Worm (Caenorhabditis elegans): ENCODE data around the gene srx-62.

Gene srx-62

DNA sequence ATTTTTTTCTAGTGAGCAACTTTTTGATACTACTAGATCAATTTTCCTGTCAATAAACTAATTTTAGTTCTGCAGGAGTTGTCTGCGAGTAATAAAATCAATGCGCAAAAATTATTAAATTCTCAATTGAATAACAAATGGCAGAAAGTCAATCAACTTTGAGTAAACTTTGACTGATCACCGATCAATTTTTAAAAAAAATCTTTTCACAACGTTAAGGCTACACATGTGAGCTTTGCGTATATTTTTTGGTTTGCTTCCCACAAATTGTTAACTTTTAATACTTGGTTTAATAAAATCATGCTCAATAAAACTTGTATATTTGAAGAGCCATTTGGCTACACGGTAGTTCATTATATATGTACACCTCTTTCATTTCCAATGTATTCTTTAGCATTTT lies 12.2 kb upstream of the srx-62 start, which contains the start of gene srh-7:
TSS of gene srh-7 (plus strand) at position 301 of the 400 bp plus-strand sequence.
- TF ChIP-seq ceh-44 (GFP tag; IDR thresholded peaks at IDR 0.05) (no peak), mdl-1 (tag; optimal IDR thresholded peaks at IDR 0.05) (no peak), madf-5 (GFP tag; IDR thresholded peaks at IDR 0.05) (no peak), tag-97 (GFP tag; IDR thresholded peaks at IDR 0.05) (no peak), F26F4.8 (GFP tag; conservative IDR thresholded peaks at IDR 0.05) (no peak)

ce11 chrV:4005219-4005618 lies 9.5 kb upstream of the srx-62 start, which contains the start of gene srh-8:
TSS of gene srh-8 (plus strand) at chrV:4005519.
- peak; percentile 25 for TF ChIP-seq aha-1 (tag)
- no peak for TF ChIP-seq ztf-11 (tag; optimal IDR thresholded peaks at IDR 0.05)
- no peak for TF ChIP-seq mdt-29 (GFP tag; IDR thresholded peaks at IDR 0.05)

DNA sequence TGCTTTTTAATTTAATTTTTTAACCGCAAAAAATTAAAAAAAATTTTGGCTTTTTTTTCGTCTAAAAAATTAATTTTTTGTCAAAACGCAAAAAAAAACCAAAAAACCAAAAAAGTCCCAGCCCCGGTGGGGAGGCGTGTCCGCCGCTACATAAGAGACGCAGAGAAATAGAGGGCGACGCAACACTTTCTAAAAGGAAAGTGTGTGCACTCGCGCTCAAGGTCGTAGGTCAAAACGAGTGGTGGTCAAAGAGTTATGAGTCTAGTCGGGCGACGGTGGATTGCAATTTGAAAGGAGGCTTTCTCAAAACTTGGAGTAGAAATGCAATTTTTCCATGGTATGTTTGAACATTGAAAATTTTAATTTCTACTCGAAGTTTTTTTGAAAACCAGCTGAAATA lies 8.8 kb upstream of the srx-62 start:
- TF ChIP-seq Y5F2A.4 (GFP tag; optimal IDR thresholded peaks at IDR 0.05) = no peak
- no peak for TF ChIP-seq ceh-44 (GFP tag; IDR thresholded peaks at IDR 0.05)

ce11 chrV:3994048-3994447 lies 1.7 kb downstream of the srx-62 start, which contains the start of gene K09D9.9:
TSS of gene K09D9.9 (minus strand) at chrV:3994148.
- TF ChIP-seq hlh-11 (tag; optimal IDR thresholded peaks at IDR 0.05) (no peak), aha-1 (tag) (no peak), mxl-2 (GFP tag; conservative IDR thresholded peaks at IDR 0.05) (no peak), aly-2 (tag; optimal IDR thresholded peaks at IDR 0.05) (no peak), dmd-9 (GFP tag; IDR thresholded peaks at IDR 0.05) (no peak), lin-15B (tag; optimal IDR thresholded peaks at IDR 0.05) (no peak)

- TF ChIP-seq snpc-1.2 (GFP tag; IDR thresholded peaks at IDR 0.05) (no peak), T20F7.1 (GFP tag; optimal IDR thresholded peaks at IDR 0.05) (peak; percentile 1), aha-1 (tag) (peak; percentile 63)
Measured at ce11 chrV:3992334-3992733, 3.4 kb downstream of the srx-62 start.

DNA sequence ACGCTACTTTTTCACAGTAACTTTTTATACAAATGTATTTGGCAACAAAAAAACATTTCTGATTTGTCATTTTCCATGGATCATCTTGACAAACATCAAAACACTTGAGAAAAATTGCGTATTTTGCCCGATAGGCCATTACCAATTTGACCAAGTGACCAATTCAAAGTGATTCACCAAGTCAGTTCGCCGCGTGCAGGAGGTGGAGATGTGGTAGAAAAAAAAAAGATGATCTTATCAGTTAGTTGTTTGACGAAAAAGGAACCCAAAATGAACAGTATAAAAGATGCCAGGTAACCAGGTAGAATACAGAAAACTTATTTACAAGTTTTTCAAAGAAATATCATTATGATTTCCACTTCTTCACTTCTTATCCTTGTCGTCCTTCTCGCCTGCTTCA lies 6.7 kb downstream of the srx-62 start, which contains the start of gene nlp-27:
TSS of gene nlp-27 (plus strand) at position 309 of the 400 bp plus-strand sequence.
- TF ChIP-seq R02D3.7 (tag; optimal IDR thresholded peaks at IDR 0.05) (no peak), unc-62 (GFP tag; optimal IDR thresholded peaks at IDR 0.05 in 1 of 2) (peak in 1 of 2 experiments; percentile 63), unc-62 (tag; optimal IDR thresholded peaks at IDR 0.05) (no peak), hlh-30 (tag; optimal IDR thresholded peaks at IDR 0.05; ENCODE audit: insufficient read depth) (peak; percentile 32), fos-1 (tag; optimal IDR thresholded peaks at IDR 0.05) (no peak), ama-1 (optimal IDR thresholded peaks at IDR 0.05) (peak; percentile 43), mdl-1 (tag; optimal IDR thresholded peaks at IDR 0.05) (peak in 1 of 2 experiments; percentile 24), nhr-28 (tag; optimal IDR thresholded peaks at IDR 0.05) (peak; percentile 9), spr-1 (tag; optimal IDR thresholded peaks at IDR 0.05) (no peak)

ce11 chrV:3987616-3988015 lies 8.1 kb downstream of the srx-62 start, which contains the start of gene nlp-28:
TSS of gene nlp-28 (plus strand) at chrV:3987900.
- TF ChIP-seq madf-9 (GFP tag; conservative IDR thresholded peaks at IDR 0.05) = no peak
- no peak for TF ChIP-seq madf-5 (GFP tag; IDR thresholded peaks at IDR 0.05)
- no peak for TF ChIP-seq snpc-1.2 (GFP tag; IDR thresholded peaks at IDR 0.05)
- TF ChIP-seq tag-97 (GFP tag; IDR thresholded peaks at IDR 0.05) = no peak
- no peak for TF ChIP-seq nhr-25 (tag; optimal IDR thresholded peaks at IDR 0.05; ENCODE audit: borderline replicate concordance, insufficient read depth)
- TF ChIP-seq jun-1 (tag; optimal IDR thresholded peaks at IDR 0.05) = no peak
- TF ChIP-seq hlh-11 (tag; optimal IDR thresholded peaks at IDR 0.05) = no peak
- no peak for TF ChIP-seq lin-29 (GFP tag; IDR thresholded peaks at IDR 0.05)
- no peak for TF ChIP-seq saeg-2 (GFP tag; IDR thresholded peaks at IDR 0.05)
- TF ChIP-seq mes-2 (tag; optimal IDR thresholded peaks at IDR 0.05; ENCODE audit: poor library complexity, severe bottlenecking) = no peak
- TF ChIP-seq ces-1 (GFP tag; optimal IDR thresholded peaks at IDR 0.05) = no peak
- TF ChIP-seq zag-1 (tag; optimal IDR thresholded peaks at IDR 0.05) = no peak
- no peak for TF ChIP-seq gei-8 (GFP tag; optimal IDR thresholded peaks at IDR 0.05)
- no peak for TF ChIP-seq ceh-62 (tag; optimal IDR thresholded peaks at IDR 0.05)
- no peak for TF ChIP-seq dve-1 (tag; optimal IDR thresholded peaks at IDR 0.05; ENCODE audit: insufficient read depth)
- no peak for TF ChIP-seq lin-1 (GFP tag; IDR thresholded peaks at IDR 0.05)
